Worm (Caenorhabditis elegans) whole organism, L3 larva: ENCODE measurements around the gene C08A9.10.

Source experiments
- elt-2 ChIP-seq: sonication (generic microtip); optimal IDR thresholded peaks from 2 replicates; lab custom pipeline; 2016; ENCODE audit warnings: missing genetic modification reagents, mild to moderate bottlenecking, missing genetic modification characterization, missing compliant biosample characterization
- mdl-1 ChIP-seq: fragments of 150-350 bp; optimal IDR thresholded peaks from 2 replicates; lab custom pipeline; 2014; ENCODE audit warnings: missing biosample characterization, missing genetic modification characterization
- skn-1 ChIP-seq: fragments of 150-350 bp; optimal IDR thresholded peaks from 2 replicates; lab custom pipeline; 2014; ENCODE audit warnings: missing biosample characterization, missing genetic modification characterization
- ztf-4 ChIP-seq: fragments of 150-350 bp; optimal IDR thresholded peaks from 2 replicates; lab custom pipeline; 2014; ENCODE audit warnings: missing biosample characterization, missing genetic modification characterization

DNA sequence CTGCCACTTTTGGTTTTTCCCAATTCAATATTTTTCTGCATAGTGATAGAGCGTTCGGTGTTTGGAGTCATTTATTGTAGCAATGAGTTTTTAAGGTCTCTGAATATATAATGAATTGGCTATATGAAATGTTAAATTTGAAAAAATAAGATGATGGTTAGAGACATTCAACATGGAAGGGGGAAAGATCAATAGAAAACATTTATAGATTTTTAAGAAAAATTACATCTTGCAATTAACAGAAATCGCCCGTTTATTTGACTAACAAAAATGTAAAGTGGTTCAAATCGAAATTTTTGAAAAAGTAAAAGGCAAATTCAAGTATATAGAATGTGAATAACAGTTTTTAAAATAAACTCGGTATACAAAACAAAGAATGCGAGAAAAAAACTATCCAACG lies 29.6 kb downstream of the C08A9.10 start, which contains the start of gene lido-5:
- no peak for TF ChIP-seq skn-1 (tag; lab: Kevin White, UChicago)
- no peak for TF ChIP-seq ztf-4
- no peak for TF ChIP-seq mdl-1 (tag; lab: Kevin White, UChicago)
- TF ChIP-seq elt-2 = no peak
